Fruit fly (Drosophila melanogaster): ENCODE data around the gene MRG15.

Gene MRG15

DNA sequence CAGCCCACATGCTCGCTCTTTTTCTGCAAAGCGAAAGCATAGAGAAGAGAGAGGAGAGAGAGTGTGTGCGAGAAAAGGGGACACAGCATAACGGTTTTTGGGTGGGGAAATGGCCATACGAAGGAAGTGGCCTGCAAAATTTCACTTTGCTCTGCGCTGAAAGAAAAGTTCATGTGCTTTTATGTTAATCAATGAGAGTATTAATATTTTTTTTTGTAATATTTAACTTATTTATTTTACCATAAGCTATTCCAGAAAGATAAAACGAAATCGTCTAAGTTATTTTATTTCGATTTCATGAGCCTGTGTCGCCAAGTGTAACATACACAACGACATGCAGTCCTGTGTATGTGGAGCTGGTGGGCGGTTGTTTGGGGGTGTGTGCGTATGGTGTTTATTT is 27.5 kb downstream of the MRG15 start:
- peak; percentile 74 for TF ChIP-seq CG15710 (tag; optimal IDR thresholded peaks at IDR 0.05)
- TF ChIP-seq Ets98B (GFP tag; IDR thresholded peaks at IDR 0.05) = peak; percentile 81
- no peak for TF ChIP-seq EcR (GFP tag; optimal IDR thresholded peaks at IDR 0.05)
- TF ChIP-seq CG4496 (GFP tag; IDR thresholded peaks at IDR 0.05) = peak; percentile 72; the same call in 2 of the 3 replicates
- TF ChIP-seq gl (tag; optimal IDR thresholded peaks at IDR 0.05) = no peak
- peak; percentile 62 for TF ChIP-seq CG8159 (tag; optimal IDR thresholded peaks at IDR 0.05)
- TF ChIP-seq CG12605 (GFP tag; IDR thresholded peaks at IDR 0.05) = peak; percentile 60
- TF ChIP-seq CG14655 (GFP tag; optimal IDR thresholded peaks at IDR 0.05) = no peak
- TF ChIP-seq rn (GFP tag; IDR thresholded peaks at IDR 0.05) = peak; percentile 56
- no peak for TF ChIP-seq Pif1B (GFP tag; optimal IDR thresholded peaks at IDR 0.05)
- TF ChIP-seq CG17806 (tag; optimal IDR thresholded peaks at IDR 0.05) = no peak
- no peak for TF ChIP-seq CG8301 (tag; optimal IDR thresholded peaks at IDR 0.05)
- TF ChIP-seq D1 (tag; optimal IDR thresholded peaks at IDR 0.05) = no peak
- TF ChIP-seq Snoo (tag; optimal IDR thresholded peaks at IDR 0.05) = no peak
- peak; percentile 70 for TF ChIP-seq CG32121 (GFP tag; IDR thresholded peaks at IDR 0.05)
- no peak for TF ChIP-seq CG10348 (GFP tag; IDR thresholded peaks at IDR 0.05)
- TF ChIP-seq Pif1A (GFP tag; optimal IDR thresholded peaks at IDR 0.05) = no peak
- TF ChIP-seq CG34367 (tag; optimal IDR thresholded peaks at IDR 0.05) = peak; percentile 40
- no peak for TF ChIP-seq CG13204 (GFP tag; optimal IDR thresholded peaks at IDR 0.05)
- no peak for TF ChIP-seq CG9948 (tag; optimal IDR thresholded peaks at IDR 0.05)
- TF ChIP-seq fd96Ca (GFP tag; IDR thresholded peaks at IDR 0.05) = peak; percentile 67

DNA sequence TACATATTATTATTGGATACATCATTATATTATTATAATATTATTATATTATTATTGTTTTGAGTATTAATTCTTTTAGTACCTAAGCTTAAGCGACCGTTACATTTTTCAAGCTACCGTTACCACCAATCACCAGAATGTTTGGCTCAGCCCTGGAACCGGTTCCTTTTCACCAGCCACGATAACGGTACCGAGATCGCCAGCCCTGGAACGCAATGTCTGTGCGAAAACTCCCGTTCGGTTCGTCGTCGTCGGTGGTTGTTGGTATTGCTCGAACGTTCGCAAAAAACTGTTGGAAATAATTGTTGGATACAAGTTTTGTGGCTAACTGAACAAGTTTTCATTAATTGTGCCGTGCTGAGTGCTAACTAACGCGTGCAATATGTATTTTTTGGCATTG is 28.2 kb downstream of the MRG15 start, which contains the start of gene CG42404:
CG42404 (plus strand) TSS at position 360 of the 400 bp plus-strand sequence.
- TF ChIP-seq CG9948 (tag; optimal IDR thresholded peaks at IDR 0.05) = no peak
- TF ChIP-seq CG14655 (GFP tag; optimal IDR thresholded peaks at IDR 0.05) = no peak
- no peak for TF ChIP-seq CG17806 (tag; optimal IDR thresholded peaks at IDR 0.05)
- no peak for TF ChIP-seq CG8301 (tag; optimal IDR thresholded peaks at IDR 0.05)
- TF ChIP-seq CG12605 (GFP tag; IDR thresholded peaks at IDR 0.05) = no peak
- no peak for TF ChIP-seq CG4496 (GFP tag; IDR thresholded peaks at IDR 0.05)
- no peak for TF ChIP-seq EcR (GFP tag; optimal IDR thresholded peaks at IDR 0.05)
- no peak for TF ChIP-seq Snoo (tag; optimal IDR thresholded peaks at IDR 0.05)
- TF ChIP-seq rn (GFP tag; IDR thresholded peaks at IDR 0.05) = no peak
- TF ChIP-seq CG10348 (GFP tag; IDR thresholded peaks at IDR 0.05) = no peak
- TF ChIP-seq gl (tag; optimal IDR thresholded peaks at IDR 0.05) = no peak
- TF ChIP-seq CG13204 (GFP tag; optimal IDR thresholded peaks at IDR 0.05) = no peak
- no peak for TF ChIP-seq fd96Ca (GFP tag; IDR thresholded peaks at IDR 0.05)
- no peak for TF ChIP-seq CG8159 (tag; optimal IDR thresholded peaks at IDR 0.05)
- no peak for TF ChIP-seq Ets98B (GFP tag; IDR thresholded peaks at IDR 0.05)
- no peak for TF ChIP-seq CG15710 (tag; optimal IDR thresholded peaks at IDR 0.05)
- TF ChIP-seq CG32121 (GFP tag; IDR thresholded peaks at IDR 0.05) = no peak

DNA sequence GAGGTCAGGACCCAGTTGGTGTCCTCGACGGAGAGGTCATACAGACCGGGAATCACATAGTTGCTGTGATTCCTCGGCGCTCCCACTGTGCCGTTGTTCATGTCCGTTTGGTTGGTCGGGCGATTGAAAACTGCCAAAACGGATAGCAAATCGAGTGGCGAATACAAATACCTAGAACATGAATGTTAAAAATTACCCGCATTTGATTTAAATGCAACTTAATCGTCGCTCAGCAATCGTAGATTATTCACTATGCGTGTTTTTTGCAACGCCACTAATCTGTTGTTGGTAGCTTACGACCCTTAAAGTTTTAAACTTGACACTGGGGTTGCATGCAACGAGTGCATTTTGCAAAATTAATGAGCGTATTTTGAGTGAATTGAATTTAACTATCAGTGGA is 28.9 kb downstream of the MRG15 start, which contains the start of gene Amt:
Amt (minus strand) TSS at position 101 of the 400 bp plus-strand sequence.
- TF ChIP-seq gl (tag; optimal IDR thresholded peaks at IDR 0.05) (no peak), Ets98B (GFP tag; IDR thresholded peaks at IDR 0.05) (no peak), Pif1A (GFP tag; optimal IDR thresholded peaks at IDR 0.05) (no peak), fd96Ca (GFP tag; IDR thresholded peaks at IDR 0.05) (no peak), CG15710 (tag; optimal IDR thresholded peaks at IDR 0.05) (no peak), CG10348 (GFP tag; IDR thresholded peaks at IDR 0.05) (no peak), CG4496 (GFP tag; IDR thresholded peaks at IDR 0.05) (no peak), CG9948 (tag; optimal IDR thresholded peaks at IDR 0.05) (no peak), Pif1B (GFP tag; optimal IDR thresholded peaks at IDR 0.05) (no peak), rn (GFP tag; IDR thresholded peaks at IDR 0.05) (no peak)

DNA sequence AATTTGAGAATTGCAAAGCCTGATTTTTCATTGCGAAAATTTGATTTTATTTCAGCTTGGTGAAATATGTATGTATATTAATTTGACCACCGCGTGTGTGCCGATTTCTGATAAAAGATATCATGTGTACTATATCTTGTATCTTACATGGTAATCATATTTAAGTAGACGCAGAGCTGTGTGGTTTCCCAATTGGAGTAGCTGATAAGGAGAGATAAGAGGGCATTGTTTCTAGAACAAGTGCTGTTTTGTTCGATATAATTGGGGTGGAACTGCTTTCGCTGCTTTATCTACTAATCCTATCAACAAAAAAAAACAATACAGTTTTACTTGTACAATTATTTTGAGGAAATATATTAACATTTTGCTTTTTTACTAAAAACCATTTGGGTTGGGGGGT is 31.3 kb downstream of the MRG15 start:
- TF ChIP-seq EcR (GFP tag; optimal IDR thresholded peaks at IDR 0.05) = no peak
- TF ChIP-seq CG8301 (tag; optimal IDR thresholded peaks at IDR 0.05) = no peak
- TF ChIP-seq CG32121 (GFP tag; IDR thresholded peaks at IDR 0.05) = no peak
- TF ChIP-seq CG8159 (tag; optimal IDR thresholded peaks at IDR 0.05) = peak; percentile 48
- TF ChIP-seq D1 (tag; optimal IDR thresholded peaks at IDR 0.05) = no peak
- no peak for TF ChIP-seq Pif1A (GFP tag; optimal IDR thresholded peaks at IDR 0.05)
- no peak for TF ChIP-seq Snoo (tag; optimal IDR thresholded peaks at IDR 0.05)
- no peak for TF ChIP-seq CG15710 (tag; optimal IDR thresholded peaks at IDR 0.05)

DNA sequence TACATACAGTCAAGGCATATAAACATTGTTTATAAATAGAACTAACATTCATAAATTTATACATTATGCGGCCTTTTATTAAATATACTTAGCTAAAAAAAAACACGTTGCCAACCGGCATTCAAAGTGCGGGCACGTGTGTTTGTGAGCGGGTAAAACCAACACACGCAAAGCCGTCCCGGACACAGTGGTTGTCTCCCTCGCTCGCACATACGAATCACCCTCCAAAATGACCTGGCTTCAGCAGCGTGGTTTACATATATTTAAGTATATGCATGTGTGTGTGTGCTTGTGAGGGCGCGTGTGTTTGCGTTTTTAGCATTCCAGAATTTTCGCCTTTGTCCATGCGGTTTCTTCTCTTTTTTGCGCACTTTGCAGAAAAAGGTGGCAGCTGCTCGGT is 34.5 kb downstream of the MRG15 start:
- TF ChIP-seq Ets98B (GFP tag; IDR thresholded peaks at IDR 0.05) (no peak), Pif1A (GFP tag; optimal IDR thresholded peaks at IDR 0.05) (no peak), CG10348 (GFP tag; IDR thresholded peaks at IDR 0.05) (no peak), CG8159 (tag; optimal IDR thresholded peaks at IDR 0.05) (peak; percentile 7), EcR (GFP tag; optimal IDR thresholded peaks at IDR 0.05) (peak; percentile 71), gl (tag; optimal IDR thresholded peaks at IDR 0.05) (no peak), CG12605 (GFP tag; IDR thresholded peaks at IDR 0.05) (peak; percentile 45; the same call in 1 of the 2 replicates), rn (GFP tag; IDR thresholded peaks at IDR 0.05) (no peak), CG8301 (tag; optimal IDR thresholded peaks at IDR 0.05) (no peak), CG9948 (tag; optimal IDR thresholded peaks at IDR 0.05) (no peak), D1 (tag; optimal IDR thresholded peaks at IDR 0.05) (no peak), Pif1B (GFP tag; optimal IDR thresholded peaks at IDR 0.05) (peak; percentile 48), Snoo (tag; optimal IDR thresholded peaks at IDR 0.05) (no peak), CG17806 (tag; optimal IDR thresholded peaks at IDR 0.05) (no peak), CG14655 (GFP tag; optimal IDR thresholded peaks at IDR 0.05) (no peak), CG32121 (GFP tag; IDR thresholded peaks at IDR 0.05) (0 out of 2 replicates have a peak, but pooled peaks have one; percentile 46), CG13204 (GFP tag; optimal IDR thresholded peaks at IDR 0.05) (no peak), CG15710 (tag; optimal IDR thresholded peaks at IDR 0.05) (no peak), CG34367 (tag; optimal IDR thresholded peaks at IDR 0.05) (no peak), CG4496 (GFP tag; IDR thresholded peaks at IDR 0.05) (peak; percentile 53; the same call in 1 of the 3 replicates), fd96Ca (GFP tag; IDR thresholded peaks at IDR 0.05) (no peak)

DNA sequence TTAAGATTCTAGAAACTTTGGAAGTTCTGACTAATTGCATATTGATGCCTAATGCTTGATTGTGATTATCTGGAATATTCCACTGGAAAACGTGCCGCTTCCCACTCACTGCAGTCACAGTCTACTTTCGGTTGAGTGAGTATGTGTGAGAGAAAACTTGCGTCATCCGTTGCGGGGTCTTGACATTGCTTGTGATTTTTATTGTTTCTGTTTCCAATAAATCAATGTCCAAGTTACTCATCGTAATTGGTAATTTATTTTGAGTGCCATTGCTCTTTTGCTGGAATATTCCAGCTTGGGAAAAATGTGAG is 34.9 kb downstream of the MRG15 start:
- TF ChIP-seq CG8159 (tag; optimal IDR thresholded peaks at IDR 0.05) (no peak), CG34367 (tag; optimal IDR thresholded peaks at IDR 0.05) (no peak), CG8301 (tag; optimal IDR thresholded peaks at IDR 0.05) (no peak), CG12605 (GFP tag; IDR thresholded peaks at IDR 0.05) (no peak), Pif1B (GFP tag; optimal IDR thresholded peaks at IDR 0.05) (no peak), fd96Ca (GFP tag; IDR thresholded peaks at IDR 0.05) (no peak), Pif1A (GFP tag; optimal IDR thresholded peaks at IDR 0.05) (no peak), EcR (GFP tag; optimal IDR thresholded peaks at IDR 0.05) (no peak), rn (GFP tag; IDR thresholded peaks at IDR 0.05) (no peak), CG17806 (tag; optimal IDR thresholded peaks at IDR 0.05) (no peak)
